Worm (Caenorhabditis elegans) whole organism, early embryonic: ENCODE results near the gene crn-4.

Source experiments
- F13C5.2 ChIP-seq: sonication (generic microtip); optimal IDR thresholded peaks from 2 replicates; lab custom pipeline; 2017; ENCODE audit warnings: mild to moderate bottlenecking, missing genetic modification characterization, inconsistent platforms, missing compliant biosample characterization
- ama-1 ChIP-seq: fragments of 150-350 bp; optimal IDR thresholded peaks from 2 replicates; lab custom pipeline; 2014
- ceh-13 ChIP-seq: fragments of 200-800 bp; sonication (Bioruptor generic); optimal IDR thresholded peaks from 2 replicates; lab custom pipeline; 2018; ENCODE audit warnings: mild to moderate bottlenecking, missing genetic modification characterization, missing compliant biosample characterization
- flt-1 ChIP-seq: fragments of 200-800 bp; sonication (Bioruptor generic); IDR thresholded peaks from 2 replicates; pipeline ENCODE4 v1.3.6; 2022; ENCODE audit warnings: missing genetic modification characterization, missing compliant biosample characterization
- hmg-4 ChIP-seq: fragments of 200-800 bp; sonication (Bioruptor generic); optimal IDR thresholded peaks from 2 replicates; lab custom pipeline; 2018; ENCODE audit warnings: mild to moderate bottlenecking, missing genetic modification characterization, missing compliant biosample characterization
- pes-1 ChIP-seq: fragments of 200-800 bp; sonication (Bioruptor generic); IDR thresholded peaks from 2 replicates; pipeline ENCODE4 v1.3.6; 2022; ENCODE audit warnings: missing genetic modification reagents, missing genetic modification characterization, missing compliant biosample characterization
- sea-1 ChIP-seq: fragments of 200-800 bp; sonication (Bioruptor generic); conservative IDR thresholded peaks from 2 replicates; pipeline ENCODE4 v1.3.6; 2022; ENCODE audit warnings: missing genetic modification characterization, missing compliant biosample characterization
- tbx-11 ChIP-seq: fragments of 200-800 bp; sonication (Bioruptor generic); IDR thresholded peaks from 2 replicates; pipeline ENCODE4 v1.3.6; 2022; ENCODE audit warnings: missing genetic modification characterization, missing compliant biosample characterization
- tbx-37 ChIP-seq: fragments of 200-800 bp; sonication (Bioruptor generic); conservative IDR thresholded peaks from 2 replicates; pipeline ENCODE4 v1.3.6; 2022; ENCODE audit warnings: missing genetic modification reagents, missing genetic modification characterization, missing compliant biosample characterization

DNA sequence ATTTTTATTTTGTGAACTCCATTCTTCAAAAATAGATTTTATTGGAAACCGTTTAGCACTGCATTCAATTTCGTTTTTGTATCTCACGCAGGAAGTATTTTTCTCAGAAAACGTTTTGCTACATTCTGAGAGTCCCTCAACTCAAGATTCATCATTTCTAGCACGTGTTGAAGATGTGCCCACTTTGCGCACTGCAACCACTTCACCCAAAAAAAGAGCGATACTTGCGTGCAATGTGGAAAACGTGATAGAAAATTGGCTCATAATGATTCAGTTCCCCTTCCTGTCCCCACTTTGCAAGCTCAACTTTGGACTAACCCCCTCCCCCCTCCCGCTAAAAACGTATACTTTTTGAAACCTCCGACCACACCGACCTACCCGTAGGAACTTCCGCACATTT is 7.2 kb upstream of the crn-4 start:
- TF ChIP-seq ceh-13 (GFP tag; lab: Kevin White, UChicago), result no peak
- TF ChIP-seq hmg-4 (GFP tag; lab: Kevin White, UChicago), result no peak
- no peak for TF ChIP-seq ama-1 (lab: Kevin White, UChicago)
- no peak for TF ChIP-seq pes-1 (GFP tag; lab: Robert Waterston, UW)
- TF ChIP-seq tbx-11 (GFP tag; lab: Robert Waterston, UW), result no peak
- no peak for TF ChIP-seq F13C5.2
- TF ChIP-seq flt-1 (GFP tag; lab: Robert Waterston, UW), result no peak
- TF ChIP-seq sea-1 (GFP tag; lab: Robert Waterston, UW), result no peak
- TF ChIP-seq tbx-37 (GFP tag; lab: Robert Waterston, UW), result no peak
